Fruit fly (Drosophila melanogaster): ENCODE measurements around the gene CG9541.

CG9541 gene

dm6 chr2L:8949919-8950722 lies 25.1 kb downstream of the CG9541 start (continued):
- TF ChIP-seq CG1647 (GFP tag; optimal IDR thresholded peaks at IDR 0.05) = no peak
- no peak for TF ChIP-seq wor (GFP tag; IDR thresholded peaks at IDR 0.05)
- TF ChIP-seq CG33557 (GFP tag; optimal IDR thresholded peaks at IDR 0.05) = no peak
- peak; percentile 63 for TF ChIP-seq CG7745 (tag; optimal IDR thresholded peaks at IDR 0.05)
- TF ChIP-seq CG14441 (GFP tag; IDR thresholded peaks at IDR 0.05) = no peak
- no peak for TF ChIP-seq Stat92E (GFP tag; optimal IDR thresholded peaks at IDR 0.05)
- peak; percentile 69 for TF ChIP-seq HLHmδ (GFP tag; optimal IDR thresholded peaks at IDR 0.05)
- TF ChIP-seq CG9215 (GFP tag; IDR thresholded peaks at IDR 0.05) = no peak
- no peak for TF ChIP-seq mam (GFP tag; optimal IDR thresholded peaks at IDR 0.05)
- TF ChIP-seq salm (tag; optimal IDR thresholded peaks at IDR 0.05) = no peak
- TF ChIP-seq Chrac-16 (GFP tag; optimal IDR thresholded peaks at IDR 0.05) = no peak
- TF ChIP-seq wdn (GFP tag; IDR thresholded peaks at IDR 0.05) = no peak
- TF ChIP-seq br (optimal IDR thresholded peaks at IDR 0.05) = no peak
- TF ChIP-seq NfI (GFP tag; optimal IDR thresholded peaks at IDR 0.05) = no peak
- no peak for TF ChIP-seq YL-1 (GFP tag; optimal IDR thresholded peaks at IDR 0.05)
- TF ChIP-seq CG10543 (GFP tag; optimal IDR thresholded peaks at IDR 0.05) = no peak
- TF ChIP-seq BEAF-32 (GFP tag; optimal IDR thresholded peaks at IDR 0.05) = no peak
- no peak for TF ChIP-seq hbn (GFP tag; IDR thresholded peaks at IDR 0.05; ENCODE audit: partially characterized antibody)
- no peak for TF ChIP-seq CG7357 (GFP tag; IDR thresholded peaks at IDR 0.05)
- no peak for TF ChIP-seq hth (optimal IDR thresholded peaks at IDR 0.05)
- no peak for TF ChIP-seq CG15073 (GFP tag; optimal IDR thresholded peaks at IDR 0.05)
- peak; percentile 11 for TF ChIP-seq CG14710 (tag; optimal IDR thresholded peaks at IDR 0.05)
- no peak for TF ChIP-seq eve (GFP tag; optimal IDR thresholded peaks at IDR 0.05)
- TF ChIP-seq CG8388 (GFP tag; optimal IDR thresholded peaks at IDR 0.05) = no peak
- TF ChIP-seq CG3838 (GFP tag; optimal IDR thresholded peaks at IDR 0.05) = no peak
- TF ChIP-seq sd (tag; optimal IDR thresholded peaks at IDR 0.05) = peak; percentile 38
- no peak for TF ChIP-seq knrl (GFP tag; IDR thresholded peaks at IDR 0.05; ENCODE audit: partially characterized antibody)
- TF ChIP-seq jing (GFP tag; optimal IDR thresholded peaks at IDR 0.05) = no peak
- TF ChIP-seq CG18599 (GFP tag; optimal IDR thresholded peaks at IDR 0.05) = no peak
- no peak for TF ChIP-seq Atf6 (GFP tag; IDR thresholded peaks at IDR 0.05)
- no peak for TF ChIP-seq CG6654 (GFP tag; optimal IDR thresholded peaks at IDR 0.05)
- 0 out of 3 replicates have a peak, but pooled peaks have one; percentile 16 for TF ChIP-seq z (GFP tag; IDR thresholded peaks at IDR 0.05)
- no peak for TF ChIP-seq sob (GFP tag; IDR thresholded peaks at IDR 0.05)
- TF ChIP-seq CG2202 (tag; optimal IDR thresholded peaks at IDR 0.05) = no peak
- no peak for TF ChIP-seq CG14860 (GFP tag; IDR thresholded peaks at IDR 0.05; ENCODE audit: partially characterized antibody)
- TF ChIP-seq Ets65A (GFP tag) = no peak
- TF ChIP-seq CG18764 (GFP tag; optimal IDR thresholded peaks at IDR 0.05) = no peak
- no peak for TF ChIP-seq kah (GFP tag; optimal IDR thresholded peaks at IDR 0.05)
- TF ChIP-seq CG34224 (GFP tag; IDR thresholded peaks at IDR 0.05; ENCODE audit: partially characterized antibody) = no peak
- TF ChIP-seq Fer3 (tag; optimal IDR thresholded peaks at IDR 0.05) = no peak
- no peak for TF ChIP-seq CG10959 (GFP tag; IDR thresholded peaks at IDR 0.05)
- no peak for TF ChIP-seq abd-A (tag; optimal IDR thresholded peaks at IDR 0.05)
- TF ChIP-seq Abd-B (GFP tag; optimal IDR thresholded peaks at IDR 0.05) = no peak
- no peak for TF ChIP-seq bigmax (GFP tag; optimal IDR thresholded peaks at IDR 0.05)
- no peak for TF ChIP-seq CG15269 (tag; optimal IDR thresholded peaks at IDR 0.05)
- TF ChIP-seq CG2199 (GFP tag; IDR thresholded peaks at IDR 0.05) = peak; percentile 67; the same call in 1 of the 3 replicates
- no peak for TF ChIP-seq CG6689 (GFP tag; IDR thresholded peaks at IDR 0.05)
- TF ChIP-seq Nf-YC (tag; optimal IDR thresholded peaks at IDR 0.05) = no peak
- no peak for TF ChIP-seq crc (GFP tag; optimal IDR thresholded peaks at IDR 0.05)
- TF ChIP-seq Dek (tag; optimal IDR thresholded peaks at IDR 0.05) = no peak

Measured in whole organism, embryonic.